Fruit fly (Drosophila melanogaster): Measurements from ENCODE around the gene CG31709.

The CG31709 gene

DNA sequence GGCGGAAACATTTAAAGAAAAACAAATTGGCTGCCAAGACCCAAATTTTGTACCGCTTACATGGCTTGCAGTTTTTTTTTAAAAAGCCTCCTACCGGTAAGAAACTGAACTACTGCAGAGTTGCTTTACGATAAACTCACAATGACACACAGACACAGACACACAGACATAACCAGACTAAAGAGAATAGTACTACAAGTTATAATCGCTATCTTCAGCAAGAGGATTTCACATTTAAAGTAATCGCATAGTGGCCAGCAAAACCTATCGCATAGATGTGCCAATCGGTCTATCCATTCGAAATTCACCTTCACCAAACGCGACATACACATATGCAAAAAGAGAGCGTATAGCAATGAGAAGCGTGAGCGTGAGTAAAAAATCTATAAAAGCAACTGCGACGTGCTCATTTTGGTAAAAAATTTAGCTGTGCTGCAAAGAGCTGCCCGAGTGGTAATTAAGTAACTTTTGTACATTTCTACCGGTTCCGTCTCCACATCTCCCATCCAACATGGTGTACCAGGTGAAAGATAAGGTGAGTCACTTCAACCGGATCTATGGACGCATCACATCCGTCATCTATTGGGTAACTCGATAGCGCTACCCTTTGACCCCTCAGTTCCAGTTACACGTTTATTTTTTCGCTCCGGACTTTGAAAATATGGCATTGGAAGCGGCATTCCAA, 33.7 kb upstream of the CG31709 start, which contains the start of gene Trx2 (continued):
- TF ChIP-seq Sry-δ (GFP tag; optimal IDR thresholded peaks at IDR 0.05) (no peak), CG6765 (GFP tag; optimal IDR thresholded peaks at IDR 0.05) (peak; percentile 81), hbn (GFP tag; IDR thresholded peaks at IDR 0.05; ENCODE audit: partially characterized antibody) (peak; percentile 71), CG17829 (tag; optimal IDR thresholded peaks at IDR 0.05) (peak; percentile 84), tna (GFP tag; IDR thresholded peaks at IDR 0.05; ENCODE audit: partially characterized antibody) (peak; percentile 49; the same call in 1 of the 2 replicates), gsb (GFP tag; IDR thresholded peaks at IDR 0.05) (no peak), kay (GFP tag; optimal IDR thresholded peaks at IDR 0.05) (peak; percentile 76), zf30C (GFP tag; optimal IDR thresholded peaks at IDR 0.05) (no peak), CG34376 (GFP tag; optimal IDR thresholded peaks at IDR 0.05) (peak; percentile 77), Usf (GFP tag; optimal IDR thresholded peaks at IDR 0.05) (no peak), NC2β (GFP tag; optimal IDR thresholded peaks at IDR 0.05) (peak; percentile 16), CG8359 (GFP tag; optimal IDR thresholded peaks at IDR 0.05; ENCODE audit: borderline replicate concordance) (no peak), CG17359 (tag; optimal IDR thresholded peaks at IDR 0.05) (peak; percentile 6), CG13624 (GFP tag; optimal IDR thresholded peaks at IDR 0.05) (peak; percentile 62), croc (GFP tag; conservative IDR thresholded peaks at IDR 0.05) (no peak), Sin3A (optimal IDR thresholded peaks at IDR 0.05) (peak; percentile 49), chn (GFP tag; optimal IDR thresholded peaks at IDR 0.05) (no peak), lbe (GFP tag; optimal IDR thresholded peaks at IDR 0.05) (no peak), zen (tag; optimal IDR thresholded peaks at IDR 0.05) (no peak), HLH54F (GFP tag; optimal IDR thresholded peaks at IDR 0.05) (no peak), Adf1 (GFP tag; IDR thresholded peaks at IDR 0.05) (peak; percentile 38; the same call in 1 of the 2 replicates), CG11504 (tag; optimal IDR thresholded peaks at IDR 0.05) (no peak), Lpt (GFP tag; optimal IDR thresholded peaks at IDR 0.05) (no peak), otp (GFP tag; IDR thresholded peaks at IDR 0.05) (peak; percentile 56; the same call in 1 of the 3 replicates), Nf-YB (GFP tag; optimal IDR thresholded peaks at IDR 0.05) (no peak), Neu2 (GFP tag; optimal IDR thresholded peaks at IDR 0.05; ENCODE audit: borderline replicate concordance) (no peak), ci (GFP tag; IDR thresholded peaks at IDR 0.05) (peak; percentile 60; the same call in 2 of the 3 replicates), CG30403 (GFP tag; optimal IDR thresholded peaks at IDR 0.05) (no peak), CG15269 (tag; optimal IDR thresholded peaks at IDR 0.05) (peak; percentile 40), aop (GFP tag; IDR thresholded peaks at IDR 0.05) (0 out of 2 replicates have a peak, but pooled peaks have one; percentile 42), CG4404 (GFP tag; IDR thresholded peaks at IDR 0.05) (no peak), odd (GFP tag; optimal IDR thresholded peaks at IDR 0.05) (no peak), CG8924 (tag; optimal IDR thresholded peaks at IDR 0.05) (no peak), Hmr (GFP tag; optimal IDR thresholded peaks at IDR 0.05) (peak; percentile 56), pzg (GFP tag; optimal IDR thresholded peaks at IDR 0.05) (peak; percentile 7), HHEX (GFP tag; optimal IDR thresholded peaks at IDR 0.05) (peak; percentile 35), CG10979 (tag; optimal IDR thresholded peaks at IDR 0.05) (no peak), luna (GFP tag; optimal IDR thresholded peaks at IDR 0.05) (no peak), CG12219 (GFP tag; optimal IDR thresholded peaks at IDR 0.05) (peak; percentile 3), CG15073 (GFP tag; optimal IDR thresholded peaks at IDR 0.05) (no peak), CG8478 (optimal IDR thresholded peaks at IDR 0.05) (peak; percentile 25), fd102C (GFP tag; optimal IDR thresholded peaks at IDR 0.05) (no peak), CG4707 (GFP tag; optimal IDR thresholded peaks at IDR 0.05) (no peak), Abd-B (GFP tag; optimal IDR thresholded peaks at IDR 0.05) (no peak), Xrp1 (GFP tag; IDR thresholded peaks at IDR 0.05) (no peak), Hr39 (optimal IDR thresholded peaks at IDR 0.05) (no peak), Sox100B (GFP tag; optimal IDR thresholded peaks at IDR 0.05) (no peak), vvl (GFP tag; IDR thresholded peaks at IDR 0.05) (peak; percentile 65; the same call in 1 of the 2 replicates), disco-r (GFP tag; optimal IDR thresholded peaks at IDR 0.05) (no peak), unc-4 (GFP tag; IDR thresholded peaks at IDR 0.05; ENCODE audit: partially characterized antibody) (0 out of 2 replicates have a peak, but pooled peaks have one; percentile 28)

All from whole organism, embryonic.